Worm (Caenorhabditis elegans): ENCODE data around the gene R12C12.5.

The R12C12.5 gene

DNA sequence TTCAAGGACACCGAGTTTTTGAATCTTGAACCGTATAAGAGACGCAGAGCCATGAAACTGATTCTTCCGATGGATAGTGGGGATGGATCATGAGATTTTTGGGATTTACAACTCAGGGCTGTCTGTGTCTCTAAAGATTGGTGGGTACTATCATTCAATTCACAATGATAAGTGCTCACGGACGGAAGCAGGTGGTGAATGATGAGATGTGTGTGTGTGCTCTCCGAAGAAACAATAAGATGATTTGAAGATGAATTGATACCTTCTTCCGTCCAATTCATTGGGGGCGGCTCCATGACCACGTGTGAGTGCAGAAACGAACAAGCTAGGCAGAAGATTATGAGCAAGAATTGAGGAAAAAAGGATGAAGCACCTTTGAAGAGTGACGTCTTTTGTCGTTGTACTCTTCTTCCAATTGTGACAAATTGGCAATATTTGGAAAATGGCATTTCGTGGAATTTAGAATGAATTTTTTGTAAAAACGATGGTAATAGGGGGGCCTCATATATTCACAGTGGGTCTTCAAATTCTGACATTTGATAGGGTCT is 16.3 kb downstream of the R12C12.5 start:
- TF ChIP-seq ceh-27 (GFP tag; optimal IDR thresholded peaks at IDR 0.05) (no peak), Y56A3A.18 (GFP tag; IDR thresholded peaks at IDR 0.05) (no peak), ceh-100 (GFP tag; IDR thresholded peaks at IDR 0.05) (no peak), ceh-58 (GFP tag; IDR thresholded peaks at IDR 0.05) (no peak), ekl-4 (GFP tag; IDR thresholded peaks at IDR 0.05) (no peak), ztf-28 (GFP tag; IDR thresholded peaks at IDR 0.05) (no peak), hsf-1 (GFP tag; IDR thresholded peaks at IDR 0.05) (no peak), C17E4.6 (GFP tag; IDR thresholded peaks at IDR 0.05) (no peak), C06A6.2 (GFP tag; conservative IDR thresholded peaks at IDR 0.05) (no peak), tbp1 (GFP tag; optimal IDR thresholded peaks at IDR 0.05) (no peak), athp-1 (tag; optimal IDR thresholded peaks at IDR 0.05) (no peak), snpc-1.1 (tag; optimal IDR thresholded peaks at IDR 0.05; ENCODE audit: insufficient read depth) (no peak), Y79H2A.3 (GFP tag; conservative IDR thresholded peaks at IDR 0.05) (no peak), Y95B8A.8 (GFP tag; IDR thresholded peaks at IDR 0.05) (no peak), let-526 (GFP tag; IDR thresholded peaks at IDR 0.05) (no peak), ztf-3 (GFP tag; optimal IDR thresholded peaks at IDR 0.05) (no peak), F22D6.2 (tag; optimal IDR thresholded peaks at IDR 0.05) (no peak), chd-7 (tag; optimal IDR thresholded peaks at IDR 0.05) (no peak)

DNA sequence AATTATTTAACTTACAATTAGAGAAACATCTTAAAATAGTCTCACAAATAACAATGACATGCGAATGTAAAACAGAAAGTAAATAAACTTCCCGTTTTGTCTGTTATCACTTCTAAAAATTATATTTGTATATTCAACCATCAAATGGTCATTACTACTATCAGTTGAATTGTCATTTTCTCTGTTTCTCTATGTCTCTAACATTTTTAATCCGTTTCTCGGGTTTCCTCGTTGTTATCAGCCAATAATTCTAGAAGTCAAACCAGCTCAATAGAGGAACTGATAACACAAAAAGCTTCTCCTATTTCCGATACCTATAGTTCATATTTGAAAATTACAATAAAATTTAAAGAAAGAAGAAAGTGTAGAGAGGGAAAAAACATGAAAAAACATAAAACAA is 18.3 kb downstream of the R12C12.5 start:
- TF ChIP-seq let-607 (tag; optimal IDR thresholded peaks at IDR 0.05): no peak
- TF ChIP-seq ztf-22 (GFP tag; optimal IDR thresholded peaks at IDR 0.05): peak; percentile 17
- peak; percentile 91 for TF ChIP-seq ets-4 (GFP tag; optimal IDR thresholded peaks at IDR 0.05)
- no peak for TF ChIP-seq efl-1 (GFP tag; optimal IDR thresholded peaks at IDR 0.05)
- peak; percentile 94 for TF ChIP-seq nhr-80 (tag; optimal IDR thresholded peaks at IDR 0.05)
- peak; percentile 33 for TF ChIP-seq atf-7 (tag; optimal IDR thresholded peaks at IDR 0.05)
- peak; percentile 22 for TF ChIP-seq lin-40 (tag; optimal IDR thresholded peaks at IDR 0.05)

DNA sequence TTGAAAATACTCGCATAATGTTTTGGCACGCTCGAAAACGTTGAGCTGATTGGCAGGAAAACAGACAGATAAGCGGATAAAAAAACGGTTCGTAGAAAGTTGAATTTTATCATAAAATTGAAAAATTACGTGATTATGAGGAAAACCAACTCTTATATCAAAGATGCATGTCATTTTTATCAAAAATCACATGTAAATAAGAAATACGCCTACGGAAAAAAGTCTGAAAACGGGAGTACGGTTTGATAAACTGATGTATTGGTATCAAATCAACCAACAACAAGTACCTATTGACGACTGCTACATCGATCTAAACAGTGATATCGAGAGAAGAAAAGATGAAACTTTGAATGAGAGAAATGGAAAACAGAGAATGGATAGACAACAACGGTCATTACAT is 19.3 kb downstream of the R12C12.5 start:
- TF ChIP-seq nhr-80 (tag; optimal IDR thresholded peaks at IDR 0.05) (peak; percentile 40), lag-1 (GFP tag; IDR thresholded peaks at IDR 0.05) (no peak), ztf-3 (GFP tag; optimal IDR thresholded peaks at IDR 0.05) (no peak), aptf-3 (GFP tag; IDR thresholded peaks at IDR 0.05) (no peak), xnd-1 (tag; optimal IDR thresholded peaks at IDR 0.05) (no peak), ccch-3 (GFP tag; optimal IDR thresholded peaks at IDR 0.05) (no peak), mes-4 (tag; optimal IDR thresholded peaks at IDR 0.05) (no peak), dpff-1 (tag; optimal IDR thresholded peaks at IDR 0.05) (no peak)

DNA sequence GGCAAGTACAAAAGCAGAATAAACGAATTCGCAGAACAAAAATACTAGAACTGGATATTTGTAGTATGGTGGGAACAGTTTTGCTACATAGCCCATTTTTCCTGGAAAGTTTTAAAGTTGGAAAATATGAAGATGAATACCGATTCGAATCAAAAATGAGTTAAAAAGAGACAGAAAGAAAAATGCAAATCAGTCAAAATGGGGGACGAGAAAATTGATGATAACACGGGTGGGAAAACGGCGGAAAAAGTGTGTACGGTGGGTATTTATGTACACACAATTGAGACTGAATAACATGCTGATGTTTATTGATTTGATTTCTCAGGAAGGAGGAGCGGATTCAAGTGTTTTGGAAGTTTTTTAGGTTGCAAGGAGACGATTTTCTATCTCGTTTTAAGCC is 20.1 kb downstream of the R12C12.5 start, which contains the start of gene R12C12.9:
Gene R12C12.9 (minus strand): TSS at position 101 of the 400 bp plus-strand sequence.
- TF ChIP-seq madf-6 (GFP tag; IDR thresholded peaks at IDR 0.05): no peak
- TF ChIP-seq hmg-1.2 (GFP tag; IDR thresholded peaks at IDR 0.05): no peak
- no peak for TF ChIP-seq madf-10 (tag; optimal IDR thresholded peaks at IDR 0.05)
- no peak for TF ChIP-seq Y56A3A.18 (GFP tag; IDR thresholded peaks at IDR 0.05)
- no peak for TF ChIP-seq ceh-100 (GFP tag; IDR thresholded peaks at IDR 0.05)
- TF ChIP-seq K12H6.12 (tag; optimal IDR thresholded peaks at IDR 0.05): no peak
- TF ChIP-seq madf-3 (GFP tag; IDR thresholded peaks at IDR 0.05): no peak
- no peak for TF ChIP-seq zfh-2 (GFP tag; conservative IDR thresholded peaks at IDR 0.05)
- no peak for TF ChIP-seq ama-1 (optimal IDR thresholded peaks at IDR 0.05)
- TF ChIP-seq ama-1 (GFP tag; optimal IDR thresholded peaks at IDR 0.05): no peak
- no peak for TF ChIP-seq snpc-1.1 (tag; optimal IDR thresholded peaks at IDR 0.05; ENCODE audit: insufficient read depth)
- TF ChIP-seq ztf-6 (GFP tag; IDR thresholded peaks at IDR 0.05): no peak

All from whole organism, young adult.